Worm (Caenorhabditis elegans): ENCODE results near the gene F47B10.9.

- TF ChIP-seq dpl-1 (GFP tag; optimal IDR thresholded peaks at IDR 0.05) (no peak), ceh-40 (GFP tag; IDR thresholded peaks at IDR 0.05) (no peak), mcd-1 (GFP tag; IDR thresholded peaks at IDR 0.05) (no peak), hrde-1 (tag; optimal IDR thresholded peaks at IDR 0.05; ENCODE audit: borderline replicate concordance) (no peak)
Measured at ce11 chrX:10890456-10890855, 23.4 kb downstream of the F47B10.9 start, which contains the start of gene F47B10.5.
